Worm (Caenorhabditis elegans): Measurements from ENCODE around the gene F59E12.3.

F59E12.3 gene

ce11 chrII:5636826-5637225, 1.3 kb upstream of the F59E12.3 start, which contains the start of gene F59E12.8:
Gene F59E12.8 (minus strand): TSS chrII:5636926.
- TF ChIP-seq aha-1 (tag) (no peak), lsy-2 (tag; optimal IDR thresholded peaks at IDR 0.05) (no peak), aly-2 (tag; optimal IDR thresholded peaks at IDR 0.05) (no peak)

ce11 chrII:5640362-5641079, 2.4 kb downstream of the F59E12.3 start:
- TF ChIP-seq set-16 (GFP tag; IDR thresholded peaks at IDR 0.05) (peak; percentile 69; the same call in 1 of the 2 replicates), lin-39 (tag; optimal IDR thresholded peaks at IDR 0.05) (no peak)

ce11 chrII:5642110-5642509, 4.0 kb downstream of the F59E12.3 start:
- TF ChIP-seq set-16 (GFP tag; IDR thresholded peaks at IDR 0.05) = 0 out of 2 replicates have a peak, but pooled peaks have one; percentile 16
- no peak for TF ChIP-seq Y75B8A.6 (GFP tag; IDR thresholded peaks at IDR 0.05)
- TF ChIP-seq vab-7 (GFP tag; IDR thresholded peaks at IDR 0.05) = no peak
- no peak for TF ChIP-seq R02D3.7 (tag; optimal IDR thresholded peaks at IDR 0.05)
- no peak for TF ChIP-seq ztf-11 (tag; optimal IDR thresholded peaks at IDR 0.05)
- TF ChIP-seq mdl-1 (tag; optimal IDR thresholded peaks at IDR 0.05) = no peak
- TF ChIP-seq ZK546.5 (tag; optimal IDR thresholded peaks at IDR 0.05) = no peak
- no peak for TF ChIP-seq unc-39 (tag; optimal IDR thresholded peaks at IDR 0.05)
- peak; percentile 95 for TF ChIP-seq aha-1 (tag)
- TF ChIP-seq pha-4 (GFP tag; IDR thresholded peaks at IDR 0.05) = no peak
- no peak for TF ChIP-seq pha-4 (tag; optimal IDR thresholded peaks at IDR 0.05)
- no peak for TF ChIP-seq nhr-10 (tag; optimal IDR thresholded peaks at IDR 0.05)
- no peak for TF ChIP-seq lin-39 (tag; optimal IDR thresholded peaks at IDR 0.05)
- no peak for TF ChIP-seq ztf-7 (tag; optimal IDR thresholded peaks at IDR 0.05)
- no peak for TF ChIP-seq nhr-41 (GFP tag; IDR thresholded peaks at IDR 0.05)

- TF ChIP-seq lsy-2 (tag; optimal IDR thresholded peaks at IDR 0.05) (no peak), lin-1 (GFP tag; IDR thresholded peaks at IDR 0.05) (no peak), nhr-48 (tag; optimal IDR thresholded peaks at IDR 0.05) (no peak), zip-2 (tag; optimal IDR thresholded peaks at IDR 0.05) (no peak), ztf-11 (tag; optimal IDR thresholded peaks at IDR 0.05) (no peak), F49E8.2 (tag; optimal IDR thresholded peaks at IDR 0.05; ENCODE audit: borderline replicate concordance) (no peak), lin-39 (tag; optimal IDR thresholded peaks at IDR 0.05) (no peak), Y105C5A.15 (GFP tag; IDR thresholded peaks at IDR 0.05) (no peak), hlh-11 (tag; optimal IDR thresholded peaks at IDR 0.05) (no peak)
These were observed 8.8 kb downstream of the F59E12.3 start, which contains the start of gene F59E12.9 for ce11 chrII:5646942-5647341. Gene F59E12.9 (minus strand): TSS chrII:5647042.

ce11 chrII:5648272-5648671, 10.1 kb downstream of the F59E12.3 start, which contains the start of gene ddl-1:
Gene ddl-1 (minus strand): TSS chrII:5648372.
- TF ChIP-seq arid-1 (GFP tag; conservative IDR thresholded peaks at IDR 0.05) = no peak
- no peak for TF ChIP-seq mdl-1 (tag; optimal IDR thresholded peaks at IDR 0.05)
- TF ChIP-seq snpc-4 (tag; optimal IDR thresholded peaks at IDR 0.05) = no peak
- no peak for TF ChIP-seq ztf-7 (tag; optimal IDR thresholded peaks at IDR 0.05)
- TF ChIP-seq daf-12 (tag; optimal IDR thresholded peaks at IDR 0.05) = no peak
- TF ChIP-seq set-16 (GFP tag; IDR thresholded peaks at IDR 0.05) = no peak
- TF ChIP-seq dmd-8 (GFP tag; IDR thresholded peaks at IDR 0.05) = no peak
- TF ChIP-seq F37D6.2 (tag; optimal IDR thresholded peaks at IDR 0.05) = no peak
- TF ChIP-seq zip-11 (GFP tag; IDR thresholded peaks at IDR 0.05) = no peak
- TF ChIP-seq zfp-2 (tag; optimal IDR thresholded peaks at IDR 0.05) = no peak
- no peak for TF ChIP-seq pqm-1 (tag; optimal IDR thresholded peaks at IDR 0.05)
- TF ChIP-seq D1046.2 (GFP tag; IDR thresholded peaks at IDR 0.05) = no peak
- TF ChIP-seq spr-3 (GFP tag; optimal IDR thresholded peaks at IDR 0.05) = no peak
- no peak for TF ChIP-seq nhr-237 (tag; optimal IDR thresholded peaks at IDR 0.05)
- no peak for TF ChIP-seq php-3 (GFP tag; IDR thresholded peaks at IDR 0.05)
- TF ChIP-seq zag-1 (tag; optimal IDR thresholded peaks at IDR 0.05) = no peak
- no peak for TF ChIP-seq unc-130 (GFP tag; optimal IDR thresholded peaks at IDR 0.05)
- TF ChIP-seq nhr-77 (tag; optimal IDR thresholded peaks at IDR 0.05) = no peak
- TF ChIP-seq ceh-44 (GFP tag; IDR thresholded peaks at IDR 0.05) = no peak
- no peak for TF ChIP-seq lir-3 (tag; optimal IDR thresholded peaks at IDR 0.05)
